Worm (Caenorhabditis elegans) whole organism, midembryonic: ENCODE measurements around the gene wdr-20.

ENCODE experiments used
- T22C8.4 ChIP-seq: fragments of 200-800 bp; sonication (Bioruptor generic); IDR thresholded peaks from 2 replicates; pipeline ENCODE4 v1.3.6; 2022; ENCODE audit warnings: missing genetic modification characterization, missing compliant biosample characterization
- flt-1 ChIP-seq: fragments of 200-800 bp; sonication (Bioruptor generic); IDR thresholded peaks from 2 replicates; pipeline ENCODE4 v1.3.6; 2022; ENCODE audit warnings: missing genetic modification characterization, missing compliant biosample characterization
- med-1 ChIP-seq: sonication (generic microtip); optimal IDR thresholded peaks from 2 replicates; lab custom pipeline; 2017; ENCODE audit warnings: missing genetic modification characterization, mild to moderate bottlenecking, missing compliant biosample characterization, antibody characterized with exemption, missing genetic modification reagents; ENCODE audit not compliant: insufficient read depth
- ztf-29 ChIP-seq: fragments of 200-800 bp; sonication (Bioruptor generic); IDR thresholded peaks from 2 replicates; pipeline ENCODE4 v1.3.6; 2022; ENCODE audit warnings: missing genetic modification reagents, missing genetic modification characterization, missing compliant biosample characterization

ce11 chrV:10122670-10123069, 11.3 kb downstream of the wdr-20 start, which contains the start of gene srxa-19:
- TF ChIP-seq med-1 (GFP tag; lab: Kevin White, UChicago) (no peak), flt-1 (GFP tag; lab: Robert Waterston, UW) (no peak), ztf-29 (GFP tag; lab: Robert Waterston, UW) (no peak), T22C8.4 (GFP tag; lab: Robert Waterston, UW) (no peak)
